Comparison of ENCODE assay signal across 6 worm cellular contexts in the genomic region with DNA sequence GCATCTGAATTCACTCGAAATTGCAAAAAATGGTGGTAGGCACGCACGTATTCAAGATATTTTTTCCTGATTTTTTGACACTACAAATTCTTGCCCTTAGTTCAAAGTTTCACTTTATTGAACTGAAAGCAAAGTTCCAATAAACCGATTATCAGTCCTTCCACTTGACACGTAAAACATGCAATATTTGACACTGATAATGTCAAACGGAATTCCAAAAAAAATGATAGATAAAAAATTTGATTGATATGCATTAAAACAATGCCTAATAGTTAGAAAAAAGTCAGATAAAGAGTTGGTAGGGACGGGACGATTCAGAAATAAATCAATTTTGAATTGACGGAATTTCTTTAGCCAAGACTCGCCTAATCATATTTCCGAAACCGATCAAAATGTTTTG.
TF ChIP-seq lines count a peak whose summit lies in the region.

No protein-coding gene starts in this region.

TF ChIP-seq in whole organism, L1 larva, 84 proteins besides CTCF, POLR2A, EP300 and RAD21:
- TF ChIP-seq hpl-2 (GFP tag; optimal IDR thresholded peaks at IDR 0.05; lab: Kevin White, UChicago) (no peak), elt-2 (tag; optimal IDR thresholded peaks at IDR 0.05; lab: Kevin White, UChicago) (peak; percentile 90), pqm-1 (tag; optimal IDR thresholded peaks at IDR 0.05; lab: Kevin White, UChicago) (peak; percentile 61), aly-2 (tag; optimal IDR thresholded peaks at IDR 0.05; lab: Kevin White, UChicago) (no peak), nhr-20 (tag; optimal IDR thresholded peaks at IDR 0.05; lab: Kevin White, UChicago) (no peak), efl-3 (GFP tag; optimal IDR thresholded peaks at IDR 0.05; lab: Kevin White, UChicago) (no peak), tlp-1 (tag; optimal IDR thresholded peaks at IDR 0.05; lab: Kevin White, UChicago) (peak; percentile 75), jun-1 (tag; optimal IDR thresholded peaks at IDR 0.05; lab: Kevin White, UChicago) (peak; percentile 39), lin-35 (GFP tag; optimal IDR thresholded peaks at IDR 0.05; lab: Kevin White, UChicago) (peak in 1 of 2 experiments; percentile 27), efl-1 (optimal IDR thresholded peaks at IDR 0.05; lab: Kevin White, UChicago) (no peak), efl-1 (GFP tag; optimal IDR thresholded peaks at IDR 0.05 in 1 of 2; lab: Kevin White, UChicago) (peak in 1 of 2 experiments; percentile 82)

TF ChIP-seq in whole organism, L2 larva, 48 proteins besides CTCF, POLR2A, EP300 and RAD21:
- TF ChIP-seq gmeb-1 (tag; optimal IDR thresholded peaks at IDR 0.05; lab: Kevin White, UChicago) (peak; percentile 17), blmp-1 (tag; optimal IDR thresholded peaks at IDR 0.05; lab: Kevin White, UChicago; ENCODE audit: insufficient read depth) (no peak), lin-39 (tag; optimal IDR thresholded peaks at IDR 0.05; lab: Kevin White, UChicago) (no peak), sma-9 (GFP tag; optimal IDR thresholded peaks at IDR 0.05; lab: Kevin White, UChicago) (peak; percentile 74), sma-9 (tag; optimal IDR thresholded peaks at IDR 0.05; lab: Kevin White, UChicago) (no peak), snpc-4 (tag; optimal IDR thresholded peaks at IDR 0.05; lab: Kevin White, UChicago) (no peak), nhr-129 (tag; optimal IDR thresholded peaks at IDR 0.05; lab: Kevin White, UChicago) (no peak), crh-2 (tag; optimal IDR thresholded peaks at IDR 0.05; lab: Kevin White, UChicago) (peak; percentile 80), nhr-25 (tag; optimal IDR thresholded peaks at IDR 0.05; lab: Kevin White, UChicago) (no peak), unc-55 (GFP tag; optimal IDR thresholded peaks at IDR 0.05; lab: Kevin White, UChicago) (no peak), elt-3 (tag; optimal IDR thresholded peaks at IDR 0.05; lab: Kevin White, UChicago) (no peak), F13H6.1 (tag; optimal IDR thresholded peaks at IDR 0.05; lab: Kevin White, UChicago) (no peak), mbf-1 (tag; optimal IDR thresholded peaks at IDR 0.05; lab: Kevin White, UChicago) (no peak), fos-1 (tag; optimal IDR thresholded peaks at IDR 0.05; lab: Kevin White, UChicago) (peak; percentile 86), sma-3 (GFP tag; optimal IDR thresholded peaks at IDR 0.05; lab: Kevin White, UChicago) (no peak)

TF ChIP-seq in whole organism, L3 larva, 47 proteins besides CTCF, POLR2A, EP300 and RAD21 (continues in another document):
- TF ChIP-seq sea-2 (GFP tag; optimal IDR thresholded peaks at IDR 0.05; lab: Kevin White, UChicago) (no peak), pqm-1 (tag; optimal IDR thresholded peaks at IDR 0.05; lab: Kevin White, UChicago) (peak; percentile 95), ama-1 (optimal IDR thresholded peaks at IDR 0.05; lab: Kevin White, UChicago) (no peak), fos-1 (tag; optimal IDR thresholded peaks at IDR 0.05; lab: Kevin White, UChicago) (no peak), tbx-2 (tag; optimal IDR thresholded peaks at IDR 0.05; lab: Kevin White, UChicago) (no peak), ceh-82 (tag; optimal IDR thresholded peaks at IDR 0.05; lab: Kevin White, UChicago) (no peak), nhr-23 (tag; optimal IDR thresholded peaks at IDR 0.05; lab: Kevin White, UChicago) (no peak), nhr-12 (tag; optimal IDR thresholded peaks at IDR 0.05; lab: Kevin White, UChicago) (no peak), nhr-11 (tag; optimal IDR thresholded peaks at IDR 0.05; lab: Kevin White, UChicago) (no peak), pha-4 (tag; optimal IDR thresholded peaks at IDR 0.05; lab: Kevin White, UChicago) (peak; percentile 49), egl-27 (tag; optimal IDR thresholded peaks at IDR 0.05; lab: Kevin White, UChicago) (no peak), ceh-9 (tag; optimal IDR thresholded peaks at IDR 0.05; lab: Kevin White, UChicago) (no peak), ztf-11 (tag; optimal IDR thresholded peaks at IDR 0.05; lab: Kevin White, UChicago) (no peak), lsy-12 (tag; optimal IDR thresholded peaks at IDR 0.05; lab: Kevin White, UChicago) (no peak), daf-12 (tag; optimal IDR thresholded peaks at IDR 0.05; lab: Kevin White, UChicago) (no peak), hmg-11 (tag; optimal IDR thresholded peaks at IDR 0.05; lab: Kevin White, UChicago) (no peak), fkh-10 (GFP tag; optimal IDR thresholded peaks at IDR 0.05; lab: Kevin White, UChicago) (no peak)

TF ChIP-seq in whole organism, L4 larva, 104 proteins besides CTCF, POLR2A, EP300 and RAD21 (continues in another document):
- TF ChIP-seq spr-1 (tag; optimal IDR thresholded peaks at IDR 0.05; lab: Kevin White, UChicago) (no peak), rbr-2 (tag; optimal IDR thresholded peaks at IDR 0.05; lab: Kevin White, UChicago) (no peak), jun-1 (tag; optimal IDR thresholded peaks at IDR 0.05; lab: Kevin White, UChicago) (no peak), daf-12 (tag; optimal IDR thresholded peaks at IDR 0.05; lab: Kevin White, UChicago) (no peak), saeg-2 (GFP tag; IDR thresholded peaks at IDR 0.05; lab: Robert Waterston, UW) (no peak), vab-7 (GFP tag; IDR thresholded peaks at IDR 0.05; lab: Robert Waterston, UW) (no peak), zag-1 (tag; optimal IDR thresholded peaks at IDR 0.05; lab: Kevin White, UChicago) (no peak), nhr-77 (tag; optimal IDR thresholded peaks at IDR 0.05; lab: Kevin White, UChicago) (peak; percentile 91), gei-8 (GFP tag; optimal IDR thresholded peaks at IDR 0.05; lab: Kevin White, UChicago) (no peak), aha-1 (tag; lab: Kevin White, UChicago) (peak; percentile 24), Y48G9A.11 (GFP tag; IDR thresholded peaks at IDR 0.05; lab: Robert Waterston, UW) (no peak), daf-8 (GFP tag; IDR thresholded peaks at IDR 0.05; lab: Robert Waterston, UW) (no peak), nhr-76 (tag; optimal IDR thresholded peaks at IDR 0.05; lab: Kevin White, UChicago) (no peak), dpl-1 (GFP tag; optimal IDR thresholded peaks at IDR 0.05; lab: Kevin White, UChicago) (no peak), nhr-25 (tag; optimal IDR thresholded peaks at IDR 0.05; lab: Kevin White, UChicago; ENCODE audit: borderline replicate concordance, insufficient read depth) (no peak), tag-97 (GFP tag; IDR thresholded peaks at IDR 0.05; lab: Robert Waterston, UW) (no peak), fos-1 (tag; optimal IDR thresholded peaks at IDR 0.05; lab: Kevin White, UChicago) (no peak), ceh-20 (GFP tag; IDR thresholded peaks at IDR 0.05; lab: Robert Waterston, UW) (peak; percentile 70)

TF ChIP-seq in whole organism, late embryonic, 69 proteins besides CTCF, POLR2A, EP300 and RAD21:
- no peak for TF ChIP-seq ceh-18 (tag; optimal IDR thresholded peaks at IDR 0.05; lab: Kevin White, UChicago)
- no peak for TF ChIP-seq hlh-6 (tag; optimal IDR thresholded peaks at IDR 0.05; lab: Kevin White, UChicago)
- no peak for TF ChIP-seq pha-4 (tag; optimal IDR thresholded peaks at IDR 0.05; lab: Kevin White, UChicago)
- TF ChIP-seq elt-2 (tag; optimal IDR thresholded peaks at IDR 0.05; lab: Kevin White, UChicago) = peak; percentile 50

TF ChIP-seq in whole organism, young adult, 124 proteins besides CTCF, POLR2A, EP300 and RAD21:
- no peak for TF ChIP-seq bed-2 (GFP tag; IDR thresholded peaks at IDR 0.05; lab: Robert Waterston, UW)
- no peak for TF ChIP-seq ama-1 (optimal IDR thresholded peaks at IDR 0.05; lab: Kevin White, UChicago)
- no peak for TF ChIP-seq ama-1 (GFP tag; optimal IDR thresholded peaks at IDR 0.05; lab: Kevin White, UChicago)
- TF ChIP-seq pbrm-1 (GFP tag; IDR thresholded peaks at IDR 0.05; lab: Robert Waterston, UW) = no peak
- TF ChIP-seq nhr-80 (tag; optimal IDR thresholded peaks at IDR 0.05; lab: Kevin White, UChicago) = peak; percentile 91
- peak; percentile 84 for TF ChIP-seq unc-62 (GFP tag; optimal IDR thresholded peaks at IDR 0.05; lab: Kevin White, UChicago)
- TF ChIP-seq bed-1 (GFP tag; IDR thresholded peaks at IDR 0.05; lab: Robert Waterston, UW) = no peak
- no peak for TF ChIP-seq aptf-2 (GFP tag; conservative IDR thresholded peaks at IDR 0.05; lab: Robert Waterston, UW)
- TF ChIP-seq pha-4 (tag; optimal IDR thresholded peaks at IDR 0.05; lab: Kevin White, UChicago) = peak; percentile 51
- no peak for TF ChIP-seq madf-6 (GFP tag; IDR thresholded peaks at IDR 0.05; lab: Robert Waterston, UW)
- TF ChIP-seq let-607 (tag; optimal IDR thresholded peaks at IDR 0.05; lab: Kevin White, UChicago) = peak in 1 of 2 experiments; percentile 24
- TF ChIP-seq hmg-20 (GFP tag; IDR thresholded peaks at IDR 0.05; lab: Robert Waterston, UW) = no peak
